Fruit fly (Drosophila melanogaster) whole organism, wandering third instar larva: Measurements from ENCODE around the gene tsg.

Experiments
- CG32264 ChIP-seq: fragments of 200-800 bp; sonication (Bioruptor generic); optimal IDR thresholded peaks from 2 replicates; lab custom pipeline; 2016; ENCODE audit warnings: missing biosample characterization, missing genetic modification characterization
- CrebA ChIP-seq: fragments of 200-800 bp; sonication (Bioruptor generic); optimal IDR thresholded peaks from 2 replicates; lab custom pipeline; 2016; ENCODE audit warnings: missing biosample characterization, mild to moderate bottlenecking, missing genetic modification characterization, borderline replicate concordance
- Dfd ChIP-seq: fragments of >200 bp; optimal IDR thresholded peaks from 2 replicates; lab custom pipeline; 2017; ENCODE audit warnings: missing biosample characterization, missing genetic modification characterization
- Dif ChIP-seq: fragments of 200-275, 200-300 bp; sonication (Bioruptor generic); optimal IDR thresholded peaks from 2 replicates; lab custom pipeline; 2018; ENCODE audit warnings: missing biosample characterization, missing genetic modification characterization; ENCODE audit not compliant: partially characterized antibody
- GATAd ChIP-seq: sonication (Bioruptor generic); optimal IDR thresholded peaks from 2 replicates; lab custom pipeline; 2016; ENCODE audit warnings: missing biosample characterization, missing genetic modification characterization
- Hnf4 ChIP-seq: fragments of 200-800 bp; sonication (Bioruptor generic); optimal IDR thresholded peaks from 2 replicates; lab custom pipeline; 2016; ENCODE audit warnings: missing biosample characterization, mild to moderate bottlenecking, missing genetic modification characterization
- Hr83 ChIP-seq: fragments of 200-300 bp; sonication (Bioruptor generic); optimal IDR thresholded peaks from 2 replicates; lab custom pipeline; 2016; ENCODE audit warnings: missing biosample characterization, mild to moderate bottlenecking, missing genetic modification characterization, moderate library complexity; ENCODE audit not compliant: poor library complexity, severe bottlenecking
- N ChIP-seq: fragments of >200 bp; optimal IDR thresholded peaks from 2 replicates; lab custom pipeline; 2018; ENCODE audit warnings: missing biosample characterization, missing external identifiers, missing genetic modification characterization
- OdsH ChIP-seq: fragments of 200-800 bp; sonication (Bioruptor generic); optimal IDR thresholded peaks from 2 replicates; lab custom pipeline; 2016; ENCODE audit warnings: missing biosample characterization, mild to moderate bottlenecking, missing genetic modification characterization
- br ChIP-seq: fragments of 200-800 bp; sonication (Bioruptor generic); optimal IDR thresholded peaks from 2 replicates; lab custom pipeline; 2016; ENCODE audit warnings: missing biosample characterization, missing genetic modification characterization
- dsf ChIP-seq: sonication (Bioruptor generic); optimal IDR thresholded peaks from 2 replicates; lab custom pipeline; 2016; ENCODE audit warnings: missing biosample characterization, missing genetic modification characterization, borderline replicate concordance
- ey ChIP-seq: fragments of 200-800 bp; sonication (Bioruptor generic); optimal IDR thresholded peaks from 2 replicates; lab custom pipeline; 2016; ENCODE audit warnings: missing biosample characterization, missing genetic modification characterization
- fru ChIP-seq: fragments of 200-800 bp; sonication (Bioruptor generic); optimal IDR thresholded peaks from 3 replicates; lab custom pipeline; 2016; ENCODE audit warnings: missing biosample characterization, mild to moderate bottlenecking, missing genetic modification characterization
- jim ChIP-seq: fragments of 175-275, 200-325 bp; sonication (Bioruptor generic); optimal IDR thresholded peaks from 2 replicates; lab custom pipeline; 2016; ENCODE audit warnings: missing biosample characterization, mild to moderate bottlenecking, missing genetic modification characterization
- psq ChIP-seq: fragments of 200-800 bp; sonication (Bioruptor generic); optimal IDR thresholded peaks from 3 replicates; lab custom pipeline; 2017; ENCODE audit warnings: missing biosample characterization, mild to moderate bottlenecking, missing genetic modification characterization, moderate library complexity
- sv ChIP-seq: fragments of 200-800 bp; sonication (Bioruptor generic); optimal IDR thresholded peaks from 3 replicates; lab custom pipeline; 2016; ENCODE audit warnings: missing biosample characterization, missing genetic modification characterization

Gene tsg

dm6 chrX:11987664-11988063 is 1.1 kb downstream of the tsg start, which contains the start of gene gd:
Gene gd, minus strand, starts transcription at chrX:11987764.
- TF ChIP-seq GATAd (GFP tag; lab: Kevin White, UChicago) (no peak), OdsH (GFP tag; lab: Kevin White, UChicago) (no peak), ey (GFP tag; lab: Kevin White, UChicago) (no peak), dsf (GFP tag; lab: Kevin White, UChicago) (no peak), Hr83 (GFP tag; lab: Kevin White, UChicago) (no peak), jim (GFP tag; lab: Kevin White, UChicago) (no peak), CG32264 (GFP tag; lab: Kevin White, UChicago) (no peak), br (no peak)

- no peak for TF ChIP-seq fru
Measured at dm6 chrX:11984987-11985386, 3.8 kb downstream of the tsg start, which contains the start of gene cac. Gene cac, minus strand, starts transcription at chrX:11985087.

dm6 chrX:11983838-11984237 is 4.9 kb downstream of the tsg start:
- no peak for TF ChIP-seq Dfd (GFP tag; lab: Kevin White, UChicago)
- TF ChIP-seq sv (GFP tag; lab: Kevin White, UChicago): no peak
- TF ChIP-seq fru: no peak
- no peak for TF ChIP-seq Hnf4 (GFP tag; lab: Kevin White, UChicago)
- TF ChIP-seq N (GFP tag; lab: Kevin White, UChicago): no peak
- no peak for TF ChIP-seq Dif
- TF ChIP-seq psq (GFP tag; lab: Kevin White, UChicago): no peak
- no peak for TF ChIP-seq CrebA (GFP tag; lab: Kevin White, UChicago)
